Fruit fly (Drosophila melanogaster) whole organism, embryonic: Measurements from ENCODE around the gene CG4577.

Source experiments
- Abd-B ChIP-seq: fragments of 200-800 bp; sonication (Bioruptor generic); optimal IDR thresholded peaks from 2 replicates; lab custom pipeline; 2018; ENCODE audit warnings: missing biosample characterization, mild to moderate bottlenecking, missing genetic modification characterization, moderate library complexity
- CG1024 ChIP-seq: fragments of 200-800 bp; sonication (Bioruptor generic); IDR thresholded peaks from 2 replicates; pipeline ENCODE4 v1.3.6; 2022; ENCODE audit warnings: missing biosample characterization, missing genetic modification characterization
- CG11560 ChIP-seq: fragments of 200-800 bp; sonication (Bioruptor generic); IDR thresholded peaks from 3 replicates; pipeline ENCODE4 v1.3.6; 2022; ENCODE audit warnings: missing biosample characterization, missing genetic modification characterization
- CG12071 ChIP-seq: fragments of 200-800 bp; sonication (Bioruptor generic); optimal IDR thresholded peaks from 3 replicates; lab custom pipeline; 2018; ENCODE audit warnings: missing biosample characterization, mild to moderate bottlenecking, missing genetic modification characterization
- CG12104 ChIP-seq: fragments of 200-800 bp; sonication (Bioruptor generic); optimal IDR thresholded peaks from 3 replicates; lab custom pipeline; 2016; ENCODE audit warnings: missing biosample characterization, missing genetic modification characterization
- CG12391 ChIP-seq: fragments of 200-800 bp; sonication (Bioruptor generic); optimal IDR thresholded peaks from 3 replicates; lab custom pipeline; 2018; ENCODE audit warnings: missing biosample characterization, mild to moderate bottlenecking, missing genetic modification characterization, moderate library complexity
- CG12744 ChIP-seq: fragments of 200-800 bp; sonication (Bioruptor generic); optimal IDR thresholded peaks from 2 replicates; lab custom pipeline; 2016; ENCODE audit warnings: missing biosample characterization, missing genetic modification characterization
- CG14710 ChIP-seq: fragments of 200-800 bp; sonication (Bioruptor generic); optimal IDR thresholded peaks from 3 replicates; lab custom pipeline; 2019; ENCODE audit warnings: missing biosample characterization, mild to moderate bottlenecking, missing genetic modification characterization, moderate library complexity
- CG15011 ChIP-seq: fragments of 200-800 bp; sonication (Bioruptor generic); optimal IDR thresholded peaks from 3 replicates; lab custom pipeline; 2018; ENCODE audit warnings: missing biosample characterization, mild to moderate bottlenecking, missing genetic modification characterization
- CG15514 ChIP-seq: fragments of 200-800 bp; sonication (Bioruptor generic); optimal IDR thresholded peaks from 3 replicates; lab custom pipeline; 2017; ENCODE audit warnings: missing biosample characterization, missing genetic modification characterization, mild to moderate bottlenecking, moderate library complexity, missing genetic modification reagents
- CG15696 ChIP-seq: fragments of 200-800 bp; sonication (Bioruptor generic); optimal IDR thresholded peaks from 2 replicates; lab custom pipeline; 2019; ENCODE audit warnings: missing biosample characterization, mild to moderate bottlenecking, missing genetic modification characterization, moderate library complexity
- CG16863 ChIP-seq: fragments of 200-800 bp; sonication (Bioruptor generic); optimal IDR thresholded peaks from 3 replicates; lab custom pipeline; 2016; ENCODE audit warnings: missing biosample characterization, missing genetic modification characterization
- CG17186 ChIP-seq: fragments of 200-800 bp; sonication (Bioruptor generic); optimal IDR thresholded peaks from 3 replicates; lab custom pipeline; 2017; ENCODE audit warnings: missing biosample characterization, missing genetic modification reagents, missing genetic modification characterization
- CG17568 ChIP-seq: fragments of 200-800 bp; sonication (Bioruptor generic); optimal IDR thresholded peaks from 2 replicates; lab custom pipeline; 2018; ENCODE audit warnings: missing biosample characterization, mild to moderate bottlenecking, missing genetic modification characterization, moderate library complexity
- CG2678 ChIP-seq: fragments of 200-800 bp; sonication (Bioruptor generic); optimal IDR thresholded peaks from 3 replicates; lab custom pipeline; 2019; ENCODE audit warnings: missing biosample characterization, mild to moderate bottlenecking, missing genetic modification characterization, moderate library complexity
- CG31365 ChIP-seq: fragments of 200-800 bp; sonication (Bioruptor generic); optimal IDR thresholded peaks from 2 replicates; lab custom pipeline; 2018; ENCODE audit warnings: missing biosample characterization, mild to moderate bottlenecking, missing genetic modification characterization
- CG34422 ChIP-seq: fragments of 200-800 bp; sonication (Bioruptor generic); IDR thresholded peaks from 3 replicates; pipeline ENCODE4 v1.3.6; 2022; ENCODE audit warnings: missing biosample characterization, missing genetic modification characterization
- CG3726 ChIP-seq: fragments of 200-800 bp; sonication (Bioruptor generic); IDR thresholded peaks from 3 replicates; pipeline ENCODE4, ENCODE4 v1.3.6; 2022; ENCODE audit warnings: missing biosample characterization, missing genetic modification characterization
- CG7928 ChIP-seq: fragments of 200-800 bp; sonication (Bioruptor generic); optimal IDR thresholded peaks from 2 replicates; lab custom pipeline; 2017; ENCODE audit warnings: missing biosample characterization, mild to moderate bottlenecking, missing genetic modification characterization
- CG8089 ChIP-seq: fragments of 200-800 bp; sonication (Bioruptor generic); optimal IDR thresholded peaks from 3 replicates; lab custom pipeline; 2016; ENCODE audit warnings: missing biosample characterization, missing genetic modification characterization
- CG9727 ChIP-seq: fragments of 200-800 bp; sonication (Bioruptor generic); optimal IDR thresholded peaks from 3 replicates; lab custom pipeline; 2017; ENCODE audit warnings: missing biosample characterization, mild to moderate bottlenecking, missing genetic modification characterization
- CoRest ChIP-seq: fragments of 200-800 bp; sonication (Bioruptor generic); optimal IDR thresholded peaks from 3 replicates; lab custom pipeline; 2018; ENCODE audit warnings: missing biosample characterization, mild to moderate bottlenecking, missing genetic modification characterization, moderate library complexity
- CrebB ChIP-seq: fragments of 200-800 bp; sonication (Bioruptor generic); optimal IDR thresholded peaks from 3 replicates; lab custom pipeline; 2018; ENCODE audit warnings: missing biosample characterization, mild to moderate bottlenecking, missing genetic modification characterization
- D19B ChIP-seq: fragments of 200-800 bp; sonication (Bioruptor generic); optimal IDR thresholded peaks from 2 replicates; lab custom pipeline; 2017; ENCODE audit warnings: missing biosample characterization, mild to moderate bottlenecking, missing genetic modification characterization
- Elba2 ChIP-seq: fragments of 200-800 bp; sonication (Bioruptor generic); optimal IDR thresholded peaks from 3 replicates; lab custom pipeline; 2016; ENCODE audit warnings: missing biosample characterization, missing genetic modification characterization
- HHEX ChIP-seq: fragments of 200-800 bp; sonication (Bioruptor generic); optimal IDR thresholded peaks from 3 replicates; lab custom pipeline; 2017; ENCODE audit warnings: missing biosample characterization, mild to moderate bottlenecking, missing genetic modification characterization, missing genetic modification reagents
- HLH3B ChIP-seq: fragments of 200-800 bp; sonication (Bioruptor generic); IDR thresholded peaks from 2 replicates; pipeline ENCODE4 v1.3.6; 2022; ENCODE audit warnings: missing biosample characterization, missing genetic modification characterization
- HLHmδ ChIP-seq: fragments of 200-800 bp; sonication (Bioruptor generic); optimal IDR thresholded peaks from 2 replicates; lab custom pipeline; 2018; ENCODE audit warnings: missing biosample characterization, mild to moderate bottlenecking, missing genetic modification characterization, moderate library complexity
- Jarid2 ChIP-seq: fragments of 200-800 bp; sonication (Bioruptor generic); optimal IDR thresholded peaks from 3 replicates; lab custom pipeline; 2017; ENCODE audit warnings: mild to moderate bottlenecking, missing biosample characterization, missing genetic modification reagents, missing genetic modification characterization
- MBD-R2 ChIP-seq: fragments of 200-800 bp; sonication (Bioruptor generic); IDR thresholded peaks from 2 replicates; pipeline ENCODE4 v1.3.6; 2022; ENCODE audit warnings: missing biosample characterization, missing genetic modification characterization
- Sry-δ ChIP-seq: fragments of 200-800 bp; sonication (Bioruptor generic); optimal IDR thresholded peaks from 2 replicates; lab custom pipeline; 2016; ENCODE audit warnings: missing biosample characterization, missing genetic modification characterization
- ato ChIP-seq: fragments of 200-800 bp; sonication (Bioruptor generic); IDR thresholded peaks from 2 replicates; pipeline ENCODE4 v1.3.6; 2022; ENCODE audit warnings: missing biosample characterization, missing genetic modification characterization; ENCODE audit not compliant: partially characterized antibody
- bowl ChIP-seq: fragments of 200-800 bp; sonication (Bioruptor generic); IDR thresholded peaks from 2 replicates; pipeline ENCODE4 v1.3.6; 2022; ENCODE audit warnings: missing biosample characterization, missing genetic modification characterization
- cas ChIP-seq: fragments of 200-800 bp; sonication (Bioruptor generic); IDR thresholded peaks from 2 replicates; pipeline ENCODE4 v1.3.6; 2022; ENCODE audit warnings: missing biosample characterization, missing genetic modification characterization
- cato ChIP-seq: fragments of 200-800 bp; sonication (Bioruptor generic); optimal IDR thresholded peaks from 2 replicates; lab custom pipeline; 2016; ENCODE audit warnings: missing biosample characterization, missing genetic modification characterization, borderline replicate concordance
- dm ChIP-seq: fragments of 200-800 bp; sonication (Bioruptor generic); optimal IDR thresholded peaks from 3 replicates; lab custom pipeline; 2016; ENCODE audit warnings: missing biosample characterization, missing genetic modification characterization
- dmrt11E ChIP-seq: fragments of 200-800 bp; sonication (Bioruptor generic); optimal IDR thresholded peaks from 3 replicates; lab custom pipeline; 2018; ENCODE audit warnings: missing biosample characterization, mild to moderate bottlenecking, missing genetic modification characterization, moderate library complexity
- eyg ChIP-seq: fragments of 200-800 bp; sonication (Bioruptor generic); optimal IDR thresholded peaks from 3 replicates; lab custom pipeline; 2016; ENCODE audit warnings: missing biosample characterization, missing genetic modification characterization
- fd3F ChIP-seq: fragments of 200-800 bp; sonication (Bioruptor generic); optimal IDR thresholded peaks from 2 replicates; lab custom pipeline; 2018; ENCODE audit warnings: missing biosample characterization, mild to moderate bottlenecking, missing genetic modification characterization, moderate library complexity
- grau ChIP-seq: fragments of 200-800 bp; optimal IDR thresholded peaks from 3 replicates; lab custom pipeline; 2019; ENCODE audit warnings: missing biosample characterization, mild to moderate bottlenecking, missing genetic modification characterization, moderate library complexity
- grn ChIP-seq: fragments of 200-800 bp; sonication (Bioruptor generic); optimal IDR thresholded peaks from 3 replicates; lab custom pipeline; 2017; ENCODE audit warnings: missing biosample characterization, missing genetic modification characterization
- jumu ChIP-seq: fragments of 200-800 bp; sonication (Bioruptor generic); optimal IDR thresholded peaks from 3 replicates; lab custom pipeline; 2016; ENCODE audit warnings: missing biosample characterization, missing genetic modification characterization
- maf-S ChIP-seq: fragments of 200-800 bp; sonication (Bioruptor generic); optimal IDR thresholded peaks from 2 replicates; lab custom pipeline; 2016; ENCODE audit warnings: missing biosample characterization, missing genetic modification characterization
- mld ChIP-seq: fragments of 200-800 bp; sonication (Bioruptor generic); IDR thresholded peaks from 3 replicates; pipeline ENCODE4 v1.3.6; 2022; ENCODE audit warnings: missing biosample characterization, missing genetic modification characterization; ENCODE audit not compliant: partially characterized antibody
- p53 ChIP-seq: fragments of 200-800 bp; sonication (Bioruptor generic); optimal IDR thresholded peaks from 2 replicates; lab custom pipeline; 2016; ENCODE audit warnings: missing biosample characterization, missing genetic modification characterization
- pb ChIP-seq: fragments of 200-800 bp; sonication (Bioruptor generic); optimal IDR thresholded peaks from 3 replicates; lab custom pipeline; 2016; ENCODE audit warnings: missing biosample characterization, missing genetic modification characterization
- psq ChIP-seq: fragments of 200-800 bp; sonication (Bioruptor generic); optimal IDR thresholded peaks from 2 replicates; lab custom pipeline; 2017; ENCODE audit warnings: missing biosample characterization, missing genetic modification characterization
- pum ChIP-seq: fragments of 200-800 bp; sonication (Bioruptor generic); optimal IDR thresholded peaks from 2 replicates; lab custom pipeline; 2016; ENCODE audit warnings: missing biosample characterization, missing genetic modification characterization
- row ChIP-seq: fragments of 200-800 bp; sonication (Bioruptor generic); IDR thresholded peaks from 3 replicates; pipeline ENCODE4 v1.3.6; 2022; ENCODE audit warnings: missing biosample characterization, missing genetic modification characterization
- usp ChIP-seq: fragments of >200 bp; optimal IDR thresholded peaks from 2 replicates; lab custom pipeline; 2017; ENCODE audit warnings: missing biosample characterization, missing genetic modification characterization
- zfh1 ChIP-seq: fragments of 200-800 bp; sonication (Bioruptor generic); IDR thresholded peaks from 3 replicates; pipeline ENCODE4 v1.3.6; 2022; ENCODE audit warnings: missing biosample characterization, missing genetic modification characterization

The CG4577 gene

DNA sequence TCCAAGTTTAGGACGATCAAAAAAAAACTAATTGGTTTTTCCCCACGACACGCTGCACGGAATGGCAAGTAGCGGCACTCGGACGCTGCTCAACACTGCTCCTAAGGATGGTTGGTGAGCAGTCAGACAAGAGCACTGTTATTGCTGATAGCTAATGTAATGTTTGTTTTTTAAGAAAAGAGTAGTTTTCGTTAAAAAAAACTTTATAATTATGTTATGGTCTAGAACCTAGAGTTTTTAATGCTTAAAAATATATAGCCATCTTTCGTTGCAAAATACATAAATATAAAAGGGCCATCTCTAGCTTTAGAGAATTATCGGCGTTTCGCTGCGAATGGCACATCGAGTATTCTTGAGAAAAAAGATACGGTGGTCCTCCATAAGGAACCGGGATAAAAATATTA is 38.2 kb downstream of the CG4577 start, which contains the start of the genes Charon and CG4887 (continued):
- TF ChIP-seq eyg (GFP tag; lab: Kevin White, UChicago) (peak; percentile 70), CG17186 (peak; percentile 24), CG1024 (peak; percentile 53; the same call in 1 of the 2 replicates), cato (GFP tag; lab: Kevin White, UChicago) (peak; percentile 79), Sry-δ (GFP tag; lab: Kevin White, UChicago) (peak; percentile 96), cas (GFP tag; lab: Robert Waterston, UW) (no peak), HLHmδ (no peak), dm (GFP tag; lab: Kevin White, UChicago) (peak; percentile 87), psq (GFP tag; lab: Kevin White, UChicago) (peak; percentile 23), pb (GFP tag; lab: Kevin White, UChicago) (peak; percentile 55), CG34422 (GFP tag; lab: Robert Waterston, UW) (peak; percentile 88), CG14710 (tag; lab: Kevin White, UChicago) (peak; percentile 86), fd3F (GFP tag; lab: Kevin White, UChicago) (peak; percentile 76), dmrt11E (tag; lab: Kevin White, UChicago) (peak; percentile 70), CrebB (tag; lab: Kevin White, UChicago) (peak; percentile 52), HHEX (GFP tag; lab: Kevin White, UChicago) (peak; percentile 73), p53 (GFP tag; lab: Kevin White, UChicago) (peak; percentile 4), CG16863 (GFP tag; lab: Kevin White, UChicago) (peak; percentile 84), zfh1 (GFP tag; lab: Robert Waterston, UW) (peak; percentile 77), Jarid2 (GFP tag; lab: Kevin White, UChicago) (no peak), grn (GFP tag; lab: Kevin White, UChicago) (no peak), CoRest (peak; percentile 92), jumu (GFP tag; lab: Kevin White, UChicago) (peak; percentile 89), CG15011 (GFP tag; lab: Kevin White, UChicago) (no peak), usp (GFP tag; lab: Kevin White, UChicago) (no peak), CG2678 (tag; lab: Kevin White, UChicago) (no peak), mld (no peak), CG31365 (no peak), CG12391 (tag; lab: Kevin White, UChicago) (peak; percentile 88), Elba2 (GFP tag; lab: Kevin White, UChicago) (peak; percentile 87), CG9727 (GFP tag; lab: Kevin White, UChicago) (peak; percentile 76), CG7928 (GFP tag; lab: Kevin White, UChicago) (peak; percentile 53), Abd-B (GFP tag; lab: Kevin White, UChicago) (peak; percentile 87), ato (peak; percentile 25; the same call in 1 of the 2 replicates), D19B (GFP tag; lab: Kevin White, UChicago) (no peak), CG12104 (GFP tag; lab: Kevin White, UChicago) (peak; percentile 68), CG3726 (GFP tag; lab: Robert Waterston, UW) (no peak; the same call in 1 of the 3 replicates), CG8089 (GFP tag; lab: Kevin White, UChicago) (peak; percentile 79), HLH3B (GFP tag; lab: Robert Waterston, UW) (peak; percentile 64), CG12071 (no peak), CG12744 (GFP tag; lab: Kevin White, UChicago) (peak; percentile 83), pum (GFP tag; lab: Kevin White, UChicago) (peak; percentile 90), CG17568 (GFP tag; lab: Kevin White, UChicago) (no peak), bowl (GFP tag; lab: Robert Waterston, UW) (no peak), maf-S (GFP tag; lab: Kevin White, UChicago) (peak; percentile 79), grau (tag; lab: Kevin White, UChicago) (no peak), CG11560 (tag; lab: Robert Waterston, UW) (peak; percentile 74; the same call in 2 of the 3 replicates), row (GFP tag; lab: Robert Waterston, UW) (peak; percentile 95), MBD-R2 (GFP tag; lab: Robert Waterston, UW) (peak; percentile 89), CG15514 (GFP tag; lab: Kevin White, UChicago) (peak; percentile 79), CG15696 (tag; lab: Kevin White, UChicago) (peak; percentile 87)
